Worm (Caenorhabditis elegans) whole organism, L2 larva: ENCODE data around the gene ZK402.2.

Experiments used
- C34F6.9 ChIP-seq: fragments of 150-350 bp; optimal IDR thresholded peaks from 2 replicates; lab custom pipeline; 2014; ENCODE audit warnings: missing biosample characterization, missing genetic modification characterization
- F13H6.1 ChIP-seq: sonication (generic microtip); optimal IDR thresholded peaks from 2 replicates; lab custom pipeline; 2016; ENCODE audit warnings: missing genetic modification characterization, missing compliant biosample characterization
- Y55F3AM.14 ChIP-seq: fragments of 200-800 bp; sonication (Bioruptor generic); optimal IDR thresholded peaks from 2 replicates; lab custom pipeline; 2018; ENCODE audit warnings: mild to moderate bottlenecking, missing genetic modification characterization, missing compliant biosample characterization
- aly-2 ChIP-seq: fragments of 150-350 bp; optimal IDR thresholded peaks from 2 replicates; lab custom pipeline; 2014; ENCODE audit warnings: missing biosample characterization, missing genetic modification characterization
- ama-1 ChIP-seq: fragments of 150-350 bp; optimal IDR thresholded peaks from 2 replicates; lab custom pipeline; 2018; ENCODE audit warnings: inconsistent platforms
- crh-2 ChIP-seq: sonication (generic microtip); optimal IDR thresholded peaks from 2 replicates; lab custom pipeline; 2017; ENCODE audit warnings: missing biosample characterization, missing genetic modification characterization
- egl-27 ChIP-seq: sonication (generic microtip); optimal IDR thresholded peaks from 3 replicates; lab custom pipeline; 2017; ENCODE audit warnings: missing biosample characterization, missing genetic modification reagents, missing genetic modification characterization
- elt-3 ChIP-seq: sonication (generic microtip); optimal IDR thresholded peaks from 2 replicates; lab custom pipeline; 2017; ENCODE audit warnings: missing biosample characterization, missing genetic modification characterization
- nhr-12 ChIP-seq: fragments of 150-350 bp; optimal IDR thresholded peaks from 2 replicates; lab custom pipeline; 2014; ENCODE audit warnings: missing biosample characterization, missing genetic modification characterization
- nhr-237 ChIP-seq: fragments of 150-350 bp; optimal IDR thresholded peaks from 2 replicates; lab custom pipeline; 2014; ENCODE audit warnings: missing biosample characterization, missing genetic modification characterization
- nhr-6 ChIP-seq: fragments of 150-350 bp; optimal IDR thresholded peaks from 2 replicates; lab custom pipeline; 2014; ENCODE audit warnings: missing biosample characterization, missing genetic modification characterization
- nhr-77 ChIP-seq: fragments of 150-350 bp; optimal IDR thresholded peaks from 2 replicates; lab custom pipeline; 2014; ENCODE audit warnings: missing biosample characterization, missing genetic modification characterization
- sma-3 ChIP-seq: sonication (generic microtip); optimal IDR thresholded peaks from 2 replicates; lab custom pipeline; 2016; ENCODE audit warnings: missing genetic modification reagents, missing genetic modification characterization, missing compliant biosample characterization
- snpc-4 ChIP-seq: fragments of 150-350 bp; optimal IDR thresholded peaks from 2 replicates; lab custom pipeline; 2014; ENCODE audit warnings: missing biosample characterization, missing genetic modification characterization
- ztf-1 ChIP-seq: fragments of 200-800 bp; sonication (Bioruptor generic); conservative IDR thresholded peaks from 2 replicates; pipeline ENCODE4 v1.3.6; 2022; ENCODE audit warnings: missing genetic modification characterization, missing compliant biosample characterization
- ztf-4 ChIP-seq: fragments of 150-350 bp; optimal IDR thresholded peaks from 2 replicates; lab custom pipeline; 2014; ENCODE audit warnings: missing biosample characterization, missing genetic modification characterization

Gene ZK402.2

DNA sequence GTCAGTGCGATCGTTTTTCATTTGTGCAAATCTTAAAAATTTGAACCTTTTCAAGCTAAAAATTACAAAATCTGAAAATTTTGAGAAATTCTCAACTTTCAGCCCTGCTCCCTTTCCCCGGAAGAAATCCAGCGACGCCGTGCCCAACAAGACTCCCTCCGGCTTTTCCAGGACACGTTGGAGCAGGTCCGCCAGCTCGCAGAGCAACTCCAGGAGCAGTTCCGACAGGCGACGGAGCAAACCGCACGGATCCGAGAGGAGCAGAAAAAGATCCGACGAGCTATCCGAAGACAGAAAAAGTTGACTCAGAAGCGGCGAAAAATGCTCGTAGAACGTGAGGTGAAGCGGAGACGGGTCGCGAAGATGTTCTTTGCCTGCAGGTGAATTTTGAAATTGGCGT, 47.7 kb downstream of the ZK402.2 start:
- TF ChIP-seq nhr-12 (tag; lab: Kevin White, UChicago) (no peak), nhr-237 (no peak), snpc-4 (tag; lab: Kevin White, UChicago) (no peak), egl-27 (no peak), C34F6.9 (tag; lab: Kevin White, UChicago) (no peak), nhr-77 (tag; lab: Kevin White, UChicago) (no peak)
- TF ChIP-seq, all 48 proteins: peak for 0

DNA sequence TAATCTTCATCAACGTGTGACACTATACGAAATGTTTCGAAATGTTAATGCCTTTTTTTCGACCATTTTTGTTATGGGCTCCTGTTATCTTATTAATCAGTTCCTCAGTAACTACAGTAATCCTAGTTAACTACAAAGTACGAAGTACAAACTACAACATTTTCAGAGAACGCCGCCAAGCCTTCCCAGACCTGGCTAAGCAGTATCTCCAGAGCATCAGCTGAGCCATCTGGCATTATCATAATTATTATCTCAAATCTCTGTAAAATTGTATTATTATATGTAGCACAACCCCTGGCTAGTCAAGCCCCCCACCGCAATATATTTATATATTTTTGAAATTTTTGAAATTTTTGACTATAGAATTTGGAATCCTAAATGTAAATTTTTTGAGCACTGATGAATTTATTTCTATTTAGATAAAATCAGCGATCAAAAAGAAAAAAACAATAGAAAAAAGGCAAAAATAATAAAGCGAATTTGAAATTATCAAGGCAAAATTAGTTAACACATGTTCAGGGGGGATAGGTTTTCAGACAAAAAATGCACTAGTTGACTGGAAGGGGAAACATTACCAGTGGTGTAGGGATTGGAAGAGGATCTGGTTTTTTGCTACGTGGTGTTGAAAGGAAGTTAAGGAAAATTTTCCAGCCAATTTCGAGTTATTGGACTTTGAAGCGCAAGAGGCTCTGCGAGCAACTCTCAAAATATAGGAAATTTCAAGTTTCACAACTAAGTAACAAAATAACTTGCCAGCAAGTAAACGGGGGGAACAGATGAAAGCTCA, 48.5 kb downstream of the ZK402.2 start:
- no peak for TF ChIP-seq elt-3 (tag; lab: Kevin White, UChicago)
- peak; percentile 20 for TF ChIP-seq F13H6.1
- TF ChIP-seq ztf-1 (GFP tag; lab: Robert Waterston, UW): no peak
- peak; percentile 32 for TF ChIP-seq ztf-4 (tag; lab: Kevin White, UChicago)
- no peak for TF ChIP-seq Y55F3AM.14 (GFP tag; lab: Kevin White, UChicago)
- TF ChIP-seq nhr-6 (tag; lab: Kevin White, UChicago): no peak
- TF ChIP-seq nhr-237: no peak
- TF ChIP-seq ama-1 (lab: Kevin White, UChicago): peak; percentile 83
- TF ChIP-seq crh-2 (tag; lab: Kevin White, UChicago): no peak
- TF ChIP-seq sma-3 (GFP tag; lab: Kevin White, UChicago): no peak
- TF ChIP-seq aly-2: no peak
